Fruit fly (Drosophila melanogaster): ENCODE measurements around the gene CG6324.

The CG6324 gene

DNA sequence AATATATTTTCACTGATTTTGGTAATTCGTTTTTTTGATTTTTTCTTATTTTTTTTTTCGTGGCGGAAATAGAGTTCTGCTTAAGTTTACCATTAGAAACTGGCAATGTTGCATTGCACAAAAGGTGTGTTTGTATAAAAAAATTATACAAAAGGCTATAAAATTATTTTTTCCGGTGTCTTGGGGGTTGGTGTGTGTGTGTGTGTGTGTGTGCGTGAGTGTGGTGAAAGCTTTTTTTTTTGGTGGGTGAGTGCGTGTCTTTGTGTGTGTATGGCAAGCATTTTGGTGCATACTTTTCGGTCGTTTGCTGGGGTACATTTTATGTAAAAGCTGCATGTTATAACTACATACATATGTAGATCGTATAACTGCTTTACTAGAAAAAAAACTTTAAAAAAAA, 35.5 kb downstream of the CG6324 start (continued):
- TF ChIP-seq usp (GFP tag; optimal IDR thresholded peaks at IDR 0.05) (no peak), sv (GFP tag; optimal IDR thresholded peaks at IDR 0.05) (no peak), GATAd (GFP tag; optimal IDR thresholded peaks at IDR 0.05) (no peak), fru (GFP tag; optimal IDR thresholded peaks at IDR 0.05) (peak; percentile 41), Sp1 (GFP tag; optimal IDR thresholded peaks at IDR 0.05) (peak; percentile 0), Hr78 (GFP tag; optimal IDR thresholded peaks at IDR 0.05) (no peak), Rel (GFP tag; optimal IDR thresholded peaks at IDR 0.05) (no peak), Rel (tag; optimal IDR thresholded peaks at IDR 0.05) (no peak), pan (optimal IDR thresholded peaks at IDR 0.05) (no peak), dl (GFP tag; optimal IDR thresholded peaks at IDR 0.05; ENCODE audit: insufficient read depth in 1 of 2, partially characterized antibody in 2 of 2) (no peak), CrebA (GFP tag; optimal IDR thresholded peaks at IDR 0.05; ENCODE audit: borderline replicate concordance) (no peak), dmrt93B (GFP tag; optimal IDR thresholded peaks at IDR 0.05) (no peak)

DNA sequence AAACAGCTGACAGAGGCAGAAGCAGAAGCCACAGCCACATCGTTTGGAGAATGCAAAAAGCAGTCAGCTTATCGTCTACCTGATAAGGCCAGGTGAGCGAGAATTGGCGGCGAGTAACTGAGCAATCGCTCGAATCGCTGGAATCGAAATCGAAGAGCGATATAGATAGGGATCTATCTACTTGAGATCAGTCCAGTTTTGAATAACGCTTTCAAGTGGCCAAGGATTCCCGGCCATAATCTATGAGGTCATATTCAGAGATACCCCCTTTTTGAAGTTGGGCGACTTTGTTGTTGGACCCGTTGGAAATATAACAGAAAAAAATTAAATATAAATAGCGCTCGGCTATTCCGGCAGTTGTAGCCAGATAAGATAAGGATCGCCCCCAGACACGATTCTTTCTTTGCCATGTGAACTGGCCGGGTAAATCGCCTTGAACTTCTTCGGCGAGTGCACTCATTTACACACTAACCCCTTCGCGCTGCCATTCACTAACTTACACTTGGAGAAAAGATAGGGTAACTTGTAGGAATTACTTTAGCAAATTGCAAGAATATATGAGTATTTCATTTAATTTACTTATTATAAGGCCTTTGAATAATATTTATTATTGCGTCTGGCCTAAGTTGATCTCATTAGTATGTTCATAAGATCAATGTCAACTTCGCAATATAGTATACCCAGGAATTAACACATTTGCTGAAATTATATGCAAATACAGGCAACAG, 46.7 kb downstream of the CG6324 start:
- TF ChIP-seq sage (GFP tag; optimal IDR thresholded peaks at IDR 0.05) (no peak), h (GFP tag; optimal IDR thresholded peaks at IDR 0.05) (no peak), usp (GFP tag; optimal IDR thresholded peaks at IDR 0.05) (no peak), Sp1 (GFP tag; optimal IDR thresholded peaks at IDR 0.05) (no peak), rgr (GFP tag; optimal IDR thresholded peaks at IDR 0.05) (peak; percentile 10), dsf (GFP tag; optimal IDR thresholded peaks at IDR 0.05; ENCODE audit: borderline replicate concordance) (no peak), brk (GFP tag; optimal IDR thresholded peaks at IDR 0.05) (no peak), Rel (GFP tag; optimal IDR thresholded peaks at IDR 0.05) (no peak), Rel (tag; optimal IDR thresholded peaks at IDR 0.05) (peak; percentile 49), CG32264 (GFP tag; optimal IDR thresholded peaks at IDR 0.05) (no peak), Hnf4 (GFP tag; optimal IDR thresholded peaks at IDR 0.05) (no peak), jim (GFP tag; optimal IDR thresholded peaks at IDR 0.05) (no peak), foxo (GFP tag; optimal IDR thresholded peaks at IDR 0.05) (peak in 1 of 2 experiments; percentile 34), fru (GFP tag; optimal IDR thresholded peaks at IDR 0.05) (no peak), CG9705 (GFP tag; optimal IDR thresholded peaks at IDR 0.05) (no peak), Dif (GFP tag; optimal IDR thresholded peaks at IDR 0.05; ENCODE audit: partially characterized antibody) (no peak), Mio (GFP tag; optimal IDR thresholded peaks at IDR 0.05) (no peak)

DNA sequence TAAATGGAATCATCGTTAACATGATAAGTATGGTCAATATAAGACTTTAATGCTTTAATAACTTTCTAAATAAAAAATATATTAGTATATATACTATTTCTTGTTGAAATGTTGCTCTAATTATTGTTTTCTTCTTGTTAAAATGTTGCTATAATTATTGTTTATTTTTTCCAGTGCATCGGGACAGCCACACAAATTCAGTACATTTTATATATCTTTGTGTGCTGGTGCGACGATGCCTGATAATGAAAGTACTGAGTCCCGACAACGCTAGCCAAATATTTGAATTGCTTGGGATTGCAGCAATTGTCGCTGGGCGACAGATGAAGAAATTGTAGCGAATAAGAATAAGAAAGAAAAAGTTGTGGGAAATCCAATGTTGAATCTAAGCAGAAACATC, 53.3 kb downstream of the CG6324 start:
- TF ChIP-seq Sp1 (GFP tag; optimal IDR thresholded peaks at IDR 0.05) (peak; percentile 1), HLH106 (tag; optimal IDR thresholded peaks at IDR 0.05) (peak; percentile 38), sage (GFP tag; optimal IDR thresholded peaks at IDR 0.05) (no peak)

dm6 chrX:15529958-15530357, 54.1 kb downstream of the CG6324 start:
- TF ChIP-seq Hr83 (GFP tag; optimal IDR thresholded peaks at IDR 0.05; ENCODE audit: poor library complexity, severe bottlenecking), result peak; percentile 33
- TF ChIP-seq jim (GFP tag; optimal IDR thresholded peaks at IDR 0.05), result peak; percentile 19
- TF ChIP-seq Dfd (GFP tag; optimal IDR thresholded peaks at IDR 0.05), result peak; percentile 63
- TF ChIP-seq h (GFP tag; optimal IDR thresholded peaks at IDR 0.05), result no peak

dm6 chrX:15530369-15530768, 54.5 kb downstream of the CG6324 start:
- TF ChIP-seq HLH106 (tag; optimal IDR thresholded peaks at IDR 0.05) (peak; percentile 70), jim (GFP tag; optimal IDR thresholded peaks at IDR 0.05) (no peak), pan (optimal IDR thresholded peaks at IDR 0.05) (no peak), Sp1 (GFP tag; optimal IDR thresholded peaks at IDR 0.05) (peak; percentile 60), Hnf4 (GFP tag; optimal IDR thresholded peaks at IDR 0.05) (peak; percentile 32), dl (GFP tag; optimal IDR thresholded peaks at IDR 0.05; ENCODE audit: insufficient read depth in 1 of 2, partially characterized antibody in 2 of 2) (no peak), GATAd (GFP tag; optimal IDR thresholded peaks at IDR 0.05) (no peak), h (GFP tag; optimal IDR thresholded peaks at IDR 0.05) (peak; percentile 50), foxo (GFP tag; optimal IDR thresholded peaks at IDR 0.05) (peak in 1 of 2 experiments; percentile 55), ey (GFP tag; optimal IDR thresholded peaks at IDR 0.05) (peak; percentile 4), CG9705 (GFP tag; optimal IDR thresholded peaks at IDR 0.05) (peak; percentile 21), psq (GFP tag; optimal IDR thresholded peaks at IDR 0.05) (peak; percentile 44), dsf (GFP tag; optimal IDR thresholded peaks at IDR 0.05; ENCODE audit: borderline replicate concordance) (no peak), Myc (optimal IDR thresholded peaks at IDR 0.05) (no peak), brk (GFP tag; optimal IDR thresholded peaks at IDR 0.05) (no peak), woc (GFP tag; optimal IDR thresholded peaks at IDR 0.05) (peak; percentile 10), N (GFP tag; optimal IDR thresholded peaks at IDR 0.05) (no peak), lola (GFP tag; optimal IDR thresholded peaks at IDR 0.05) (no peak), CG32264 (GFP tag; optimal IDR thresholded peaks at IDR 0.05) (no peak), usp (GFP tag; optimal IDR thresholded peaks at IDR 0.05) (no peak), Hr78 (GFP tag; optimal IDR thresholded peaks at IDR 0.05) (no peak), fru (GFP tag; optimal IDR thresholded peaks at IDR 0.05) (peak; percentile 10), Dif (GFP tag; optimal IDR thresholded peaks at IDR 0.05; ENCODE audit: partially characterized antibody) (no peak), Abd-B (GFP tag; optimal IDR thresholded peaks at IDR 0.05) (no peak), br (GFP tag; optimal IDR thresholded peaks at IDR 0.05) (no peak), Rel (GFP tag; optimal IDR thresholded peaks at IDR 0.05) (no peak), Rel (tag; optimal IDR thresholded peaks at IDR 0.05) (no peak), CrebA (GFP tag; optimal IDR thresholded peaks at IDR 0.05; ENCODE audit: borderline replicate concordance) (no peak), Jra (GFP tag; optimal IDR thresholded peaks at IDR 0.05) (no peak), OdsH (GFP tag; optimal IDR thresholded peaks at IDR 0.05) (peak; percentile 3), sv (GFP tag; optimal IDR thresholded peaks at IDR 0.05) (no peak), sage (GFP tag; optimal IDR thresholded peaks at IDR 0.05) (no peak), Hr83 (GFP tag; optimal IDR thresholded peaks at IDR 0.05; ENCODE audit: poor library complexity, severe bottlenecking) (no peak), Mio (GFP tag; optimal IDR thresholded peaks at IDR 0.05) (no peak)

All from whole organism, wandering third instar larva.